Worm (Caenorhabditis elegans) whole organism, early embryonic: ENCODE results near the gene pges-2.
A peak's percentile ranks its signal among the peaks of the same experiment; 100 is the strongest.

Experiments used
- B0310.2 ChIP-seq: sonication (generic microtip); optimal IDR thresholded peaks from 2 replicates; lab custom pipeline; 2016; ENCODE audit warnings: mild to moderate bottlenecking, missing genetic modification characterization, missing compliant biosample characterization
- F13C5.2 ChIP-seq: sonication (generic microtip); optimal IDR thresholded peaks from 2 replicates; lab custom pipeline; 2017; ENCODE audit warnings: mild to moderate bottlenecking, missing genetic modification characterization, inconsistent platforms, missing compliant biosample characterization
- aly-1 ChIP-seq: sonication (generic microtip); optimal IDR thresholded peaks from 2 replicates; lab custom pipeline; 2016; ENCODE audit warnings: missing genetic modification characterization, missing compliant biosample characterization
- ama-1 ChIP-seq: fragments of 150-350 bp; optimal IDR thresholded peaks from 2 replicates; lab custom pipeline; 2014
- ceh-13 ChIP-seq: fragments of 200-800 bp; sonication (Bioruptor generic); optimal IDR thresholded peaks from 2 replicates; lab custom pipeline; 2018; ENCODE audit warnings: mild to moderate bottlenecking, missing genetic modification characterization, missing compliant biosample characterization
- ceh-36 ChIP-seq: sonication (generic microtip); optimal IDR thresholded peaks from 2 replicates; lab custom pipeline; 2016; ENCODE audit warnings: missing genetic modification characterization, inconsistent platforms, missing compliant biosample characterization
- ets-7 ChIP-seq: sonication (generic microtip); optimal IDR thresholded peaks from 2 replicates; lab custom pipeline; 2016; ENCODE audit warnings: missing genotype, missing genetic modification characterization, missing compliant biosample characterization
- flt-1 ChIP-seq: fragments of 200-800 bp; sonication (Bioruptor generic); IDR thresholded peaks from 2 replicates; pipeline ENCODE4 v1.3.6; 2022; ENCODE audit warnings: missing genetic modification characterization, missing compliant biosample characterization
- hmbx-1 ChIP-seq: sonication (generic microtip); optimal IDR thresholded peaks from 2 replicates; lab custom pipeline; 2016; ENCODE audit warnings: mild to moderate bottlenecking, missing genetic modification characterization, missing compliant biosample characterization
- hmg-4 ChIP-seq: fragments of 200-800 bp; sonication (Bioruptor generic); optimal IDR thresholded peaks from 2 replicates; lab custom pipeline; 2018; ENCODE audit warnings: mild to moderate bottlenecking, missing genetic modification characterization, missing compliant biosample characterization
- hnd-1 ChIP-seq: sonication (generic microtip); optimal IDR thresholded peaks from 2 replicates; lab custom pipeline; 2016; ENCODE audit warnings: missing genetic modification characterization, missing compliant biosample characterization
- pes-1 ChIP-seq: fragments of 200-800 bp; sonication (Bioruptor generic); IDR thresholded peaks from 2 replicates; pipeline ENCODE4 v1.3.6; 2022; ENCODE audit warnings: missing genetic modification reagents, missing genetic modification characterization, missing compliant biosample characterization
- scrt-1 ChIP-seq: fragments of 200-800 bp; sonication (Bioruptor generic); IDR thresholded peaks from 2 replicates; pipeline ENCODE4 v1.3.6; 2022; ENCODE audit warnings: missing genetic modification characterization, missing compliant biosample characterization
- sea-1 ChIP-seq: fragments of 200-800 bp; sonication (Bioruptor generic); conservative IDR thresholded peaks from 2 replicates; pipeline ENCODE4 v1.3.6; 2022; ENCODE audit warnings: missing genetic modification characterization, missing compliant biosample characterization
- tbx-11 ChIP-seq: fragments of 200-800 bp; sonication (Bioruptor generic); IDR thresholded peaks from 2 replicates; pipeline ENCODE4 v1.3.6; 2022; ENCODE audit warnings: missing genetic modification characterization, missing compliant biosample characterization
- tbx-37 ChIP-seq: fragments of 200-800 bp; sonication (Bioruptor generic); conservative IDR thresholded peaks from 2 replicates; pipeline ENCODE4 v1.3.6; 2022; ENCODE audit warnings: missing genetic modification reagents, missing genetic modification characterization, missing compliant biosample characterization
- tra-4 ChIP-seq: sonication (generic microtip); optimal IDR thresholded peaks from 2 replicates; lab custom pipeline; 2017; ENCODE audit warnings: missing genetic modification characterization, missing compliant biosample characterization

pges-2 gene

ce11 chrIV:10380626-10381025 lies 13.0 kb upstream of the pges-2 start:
- TF ChIP-seq hmbx-1 (tag; lab: Kevin White, UChicago) = no peak
- TF ChIP-seq sea-1 (GFP tag; lab: Robert Waterston, UW) = no peak
- TF ChIP-seq F13C5.2 = peak; percentile 4
- TF ChIP-seq hmg-4 (GFP tag; lab: Kevin White, UChicago) = peak; percentile 37

ce11 chrIV:10374601-10375000 lies 7.0 kb upstream of the pges-2 start, which contains the start of gene mask-1:
mask-1 (plus strand) TSS chrIV:10374901.
- no peak for TF ChIP-seq tbx-37 (GFP tag; lab: Robert Waterston, UW)
- no peak for TF ChIP-seq B0310.2
- no peak for TF ChIP-seq ets-7
- no peak for TF ChIP-seq aly-1 (tag; lab: Kevin White, UChicago)
- no peak for TF ChIP-seq ceh-36
- no peak for TF ChIP-seq scrt-1 (GFP tag; lab: Robert Waterston, UW)
- no peak for TF ChIP-seq sea-1 (GFP tag; lab: Robert Waterston, UW)
- TF ChIP-seq ama-1 = no peak
- no peak for TF ChIP-seq F13C5.2
- no peak for TF ChIP-seq hnd-1 (tag; lab: Kevin White, UChicago)
- TF ChIP-seq hmbx-1 (tag; lab: Kevin White, UChicago) = no peak
- TF ChIP-seq ceh-13 = no peak
- TF ChIP-seq pes-1 (GFP tag; lab: Robert Waterston, UW) = no peak
- no peak for TF ChIP-seq tra-4 (tag; lab: Kevin White, UChicago)
- TF ChIP-seq tbx-11 (GFP tag; lab: Robert Waterston, UW) = no peak
- TF ChIP-seq hmg-4 (GFP tag; lab: Kevin White, UChicago) = no peak
- no peak for TF ChIP-seq flt-1 (GFP tag; lab: Robert Waterston, UW)

- peak; percentile 13 for TF ChIP-seq ceh-36
- no peak for TF ChIP-seq aly-1 (tag; lab: Kevin White, UChicago)
- TF ChIP-seq hnd-1 (tag; lab: Kevin White, UChicago) = no peak
- no peak for TF ChIP-seq scrt-1 (GFP tag; lab: Robert Waterston, UW)
- TF ChIP-seq pes-1 (GFP tag; lab: Robert Waterston, UW) = no peak; the same call in 1 of the 2 replicates
- TF ChIP-seq hmg-4 (GFP tag; lab: Kevin White, UChicago) = peak; percentile 26
- TF ChIP-seq ets-7 = no peak
- TF ChIP-seq tbx-11 (GFP tag; lab: Robert Waterston, UW) = no peak
- no peak for TF ChIP-seq ama-1
- no peak for TF ChIP-seq tra-4 (tag; lab: Kevin White, UChicago)
- no peak for TF ChIP-seq B0310.2
- no peak for TF ChIP-seq flt-1 (GFP tag; lab: Robert Waterston, UW)
- TF ChIP-seq F13C5.2 = peak; percentile 65
Measured at ce11 chrIV:10373772-10374288, 6.2 kb upstream of the pges-2 start, which contains the start of gene mpz-5. mpz-5 (minus strand) TSS chrIV:10373822.

- no peak for TF ChIP-seq ets-7
- TF ChIP-seq flt-1 (GFP tag; lab: Robert Waterston, UW) = no peak
- no peak for TF ChIP-seq ama-1
- no peak for TF ChIP-seq hmg-4 (GFP tag; lab: Kevin White, UChicago)
Measured at ce11 chrIV:10368326-10368725, 736 bp upstream of the pges-2 start, which contains the start of gene iars-1. iars-1 (plus strand) TSS chrIV:10368601.

- TF ChIP-seq hnd-1 (tag; lab: Kevin White, UChicago) (no peak), tbx-11 (GFP tag; lab: Robert Waterston, UW) (no peak), hmg-4 (GFP tag; lab: Kevin White, UChicago) (no peak), hmbx-1 (tag; lab: Kevin White, UChicago) (no peak)
Measured at ce11 chrIV:10366018-10366417, 1.6 kb downstream of the pges-2 start, which contains the start of gene sir-2.1. sir-2.1 (minus strand) TSS chrIV:10366229.

- no peak for TF ChIP-seq ets-7
- no peak for TF ChIP-seq hmg-4 (GFP tag; lab: Kevin White, UChicago)
- TF ChIP-seq flt-1 (GFP tag; lab: Robert Waterston, UW) = no peak
- TF ChIP-seq pes-1 (GFP tag; lab: Robert Waterston, UW) = no peak
- TF ChIP-seq hmbx-1 (tag; lab: Kevin White, UChicago) = no peak
- TF ChIP-seq aly-1 (tag; lab: Kevin White, UChicago) = no peak
- TF ChIP-seq sea-1 (GFP tag; lab: Robert Waterston, UW) = no peak
- TF ChIP-seq ama-1 = no peak
- no peak for TF ChIP-seq ceh-36
- TF ChIP-seq tra-4 (tag; lab: Kevin White, UChicago) = no peak
- no peak for TF ChIP-seq tbx-37 (GFP tag; lab: Robert Waterston, UW)
- no peak for TF ChIP-seq F13C5.2
- no peak for TF ChIP-seq hnd-1 (tag; lab: Kevin White, UChicago)
Measured at ce11 chrIV:10360336-10360735, 7.3 kb downstream of the pges-2 start, which contains the start of gene ugt-59. ugt-59 (plus strand) TSS chrIV:10360636.

ce11 chrIV:10357842-10358241 lies 9.7 kb downstream of the pges-2 start, which contains the start of gene gkow-1:
gkow-1 (plus strand) TSS chrIV:10358142.
- TF ChIP-seq ceh-13 (no peak), tbx-37 (GFP tag; lab: Robert Waterston, UW) (no peak), hmg-4 (GFP tag; lab: Kevin White, UChicago) (no peak), ceh-36 (no peak)

- TF ChIP-seq pes-1 (GFP tag; lab: Robert Waterston, UW) (no peak), B0310.2 (no peak), hnd-1 (tag; lab: Kevin White, UChicago) (no peak), aly-1 (tag; lab: Kevin White, UChicago) (no peak), ets-7 (no peak), scrt-1 (GFP tag; lab: Robert Waterston, UW) (no peak)
Measured at ce11 chrIV:10357072-10357471, 10.5 kb downstream of the pges-2 start, which contains the start of gene R11A8.1. R11A8.1 (minus strand) TSS chrIV:10357172.
